Worm (Caenorhabditis elegans) whole organism, L4 larva: ENCODE data around the gene VZK822L.2.

Experiments used
- Y105C5A.15 ChIP-seq: fragments of 200-800 bp; sonication (Bioruptor generic); IDR thresholded peaks from 2 replicates; pipeline ENCODE4 v1.3.6; 2022; ENCODE audit warnings: missing genetic modification characterization, missing compliant biosample characterization
- ceh-82 ChIP-seq: sonication (generic microtip); optimal IDR thresholded peaks from 2 replicates; lab custom pipeline; 2017; ENCODE audit warnings: missing biosample characterization, missing genetic modification characterization
- ctbp-1 ChIP-seq: fragments of 200-800 bp; sonication (Bioruptor generic); IDR thresholded peaks from 2 replicates; pipeline ENCODE4 v1.3.6; 2022; ENCODE audit warnings: missing genetic modification reagents, missing genetic modification characterization, missing compliant biosample characterization
- hlh-30 ChIP-seq: sonication (generic microtip); optimal IDR thresholded peaks from 2 replicates; lab custom pipeline; 2017; ENCODE audit warnings: antibody characterized with exemption, mild to moderate bottlenecking, missing genetic modification characterization, missing compliant biosample characterization; ENCODE audit not compliant: insufficient read depth
- lin-1 ChIP-seq: fragments of 200-800 bp; sonication (Bioruptor generic); IDR thresholded peaks from 2 replicates; pipeline ENCODE4 v1.3.6; 2022; ENCODE audit warnings: missing genetic modification reagents, missing genetic modification characterization, missing compliant biosample characterization
- nhr-11 ChIP-seq: fragments of 150-350 bp; optimal IDR thresholded peaks from 2 replicates; lab custom pipeline; 2014; ENCODE audit warnings: missing biosample characterization, missing genetic modification characterization
- zag-1 ChIP-seq: fragments of 150-350 bp; optimal IDR thresholded peaks from 2 replicates; lab custom pipeline; 2014; ENCODE audit warnings: missing biosample characterization, missing genetic modification characterization

DNA sequence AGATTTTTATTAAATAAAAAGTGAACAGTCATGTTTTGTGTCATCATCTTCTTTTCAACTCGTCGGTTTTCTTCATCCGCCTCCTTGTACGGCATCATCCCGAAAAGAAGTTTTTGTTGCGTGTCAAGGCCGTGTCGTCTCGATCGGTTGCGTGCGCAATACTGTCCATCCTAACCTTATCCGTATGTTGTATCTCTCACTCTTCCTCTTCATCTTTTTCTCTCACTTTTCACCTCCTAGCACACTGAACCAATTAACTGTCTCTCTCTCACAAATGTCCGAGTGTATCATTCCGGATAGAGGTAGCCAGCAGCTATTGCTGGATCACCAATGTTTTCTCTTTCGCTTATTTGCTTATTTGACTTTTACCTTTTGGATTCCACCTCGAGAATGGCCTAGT, 28.3 kb upstream of the VZK822L.2 start:
- TF ChIP-seq zag-1 (tag; lab: Kevin White, UChicago) = no peak
- no peak for TF ChIP-seq ctbp-1 (GFP tag; lab: Robert Waterston, UW)
- no peak for TF ChIP-seq lin-1 (GFP tag; lab: Robert Waterston, UW)
- TF ChIP-seq Y105C5A.15 (GFP tag; lab: Robert Waterston, UW) = no peak
- no peak for TF ChIP-seq nhr-11 (tag; lab: Kevin White, UChicago)
- no peak for TF ChIP-seq ceh-82 (tag; lab: Kevin White, UChicago)
- TF ChIP-seq hlh-30 (tag; lab: Kevin White, UChicago) = no peak
